Worm (Caenorhabditis elegans) whole organism, mixed stage, embryonic: Measurements from ENCODE around the gene sqv-6.

Source experiments
- ceh-83 ChIP-seq: fragments of 200-800 bp; sonication (Bioruptor generic); optimal IDR thresholded peaks from 2 replicates; lab custom pipeline; 2018; ENCODE audit warnings: mild to moderate bottlenecking, missing genetic modification characterization, missing compliant biosample characterization
- lin-32 ChIP-seq: fragments of 200-800 bp; sonication (Bioruptor generic); optimal IDR thresholded peaks from 2 replicates; lab custom pipeline; 2018; ENCODE audit warnings: mild to moderate bottlenecking, missing genetic modification characterization, missing compliant biosample characterization
- nhr-76 ChIP-seq: sonication (generic microtip); optimal IDR thresholded peaks from 2 replicates; lab custom pipeline; 2017; ENCODE audit warnings: missing biosample characterization, missing genetic modification characterization
- unc-62 ChIP-seq: fragments of 150-350 bp; optimal IDR thresholded peaks from 2 replicates; lab custom pipeline; 2014; ENCODE audit warnings: missing biosample characterization, missing genetic modification reagents, missing genetic modification characterization
- ztf-11 ChIP-seq: fragments of 150-350 bp; optimal IDR thresholded peaks from 2 replicates; lab custom pipeline; 2014; ENCODE audit warnings: missing biosample characterization, missing genetic modification characterization

DNA sequence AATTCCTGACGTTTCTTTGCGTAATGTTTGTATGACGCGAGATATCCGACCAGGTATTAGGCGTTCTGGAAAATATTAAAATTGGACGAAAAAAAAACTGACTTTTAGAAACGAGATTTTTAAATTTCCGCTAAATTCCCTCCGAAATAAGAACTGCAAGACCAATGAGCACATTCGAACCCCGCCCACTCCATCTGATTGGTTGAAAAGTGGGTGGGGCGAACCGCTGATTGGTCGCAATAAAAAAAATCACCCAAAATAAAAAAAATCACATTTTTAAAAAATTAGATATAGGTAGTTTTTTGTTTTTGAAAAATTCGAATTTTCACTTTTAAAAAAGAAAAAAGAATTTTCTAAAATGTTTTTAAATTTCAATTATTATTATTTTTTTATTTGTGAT lies 15.5 kb downstream of the sqv-6 start:
- TF ChIP-seq nhr-76 (tag; lab: Kevin White, UChicago) = no peak
- no peak for TF ChIP-seq ztf-11
- TF ChIP-seq ceh-83 (GFP tag; lab: Kevin White, UChicago) = no peak
- no peak for TF ChIP-seq unc-62 (GFP tag; lab: Kevin White, UChicago)
- no peak for TF ChIP-seq lin-32 (GFP tag; lab: Kevin White, UChicago)
